Fruit fly (Drosophila melanogaster): ENCODE measurements around the gene RPA3.

DNA sequence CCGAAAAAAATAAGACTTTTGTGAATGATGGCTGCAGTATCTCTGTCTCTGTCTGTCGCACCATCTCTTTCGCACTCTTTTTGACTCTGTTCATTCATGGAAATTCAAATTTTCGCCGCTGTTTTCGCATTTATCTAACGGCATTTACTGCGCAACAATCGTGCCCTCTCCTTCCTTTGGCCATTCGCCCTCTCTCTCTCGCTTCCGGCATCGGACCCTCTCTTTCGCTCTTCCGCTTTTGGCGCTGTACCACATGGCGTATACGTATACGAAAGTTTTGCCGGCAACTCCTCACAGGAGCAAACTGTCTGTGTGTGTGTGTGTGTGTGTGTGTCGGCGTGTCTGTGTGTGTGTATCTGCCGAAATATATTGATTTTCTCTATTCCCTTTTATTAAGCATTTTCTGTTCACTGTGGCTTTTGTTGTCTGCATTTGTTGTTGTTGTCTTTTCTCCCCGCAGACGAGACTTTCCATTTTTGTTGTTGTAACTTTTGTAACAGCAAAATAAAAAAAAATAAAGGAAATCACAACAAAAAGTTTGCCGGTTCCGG, 29.0 kb upstream of the RPA3 start:
- TF ChIP-seq cnc (optimal IDR thresholded peaks at IDR 0.05) (no peak), Crg-1 (GFP tag; optimal IDR thresholded peaks at IDR 0.05) (no peak), pad (GFP tag; optimal IDR thresholded peaks at IDR 0.05) (no peak), CG12768 (GFP tag; optimal IDR thresholded peaks at IDR 0.05) (no peak), bab1 (GFP tag; optimal IDR thresholded peaks at IDR 0.05) (no peak), CG1620 (GFP tag; optimal IDR thresholded peaks at IDR 0.05) (no peak), CG5204 (GFP tag; optimal IDR thresholded peaks at IDR 0.05) (no peak), kay (GFP tag; ENCODE audit: borderline replicate concordance) (no peak), cic (GFP tag; optimal IDR thresholded peaks at IDR 0.05) (no peak), ovo (GFP tag; optimal IDR thresholded peaks at IDR 0.05) (no peak)

Measured in whole organism, adult.